Worm (Caenorhabditis elegans) whole organism, L4/young adult: ENCODE data around the gene C47A10.16.

Experiments
- W03F9.2 ChIP-seq: fragments of 150-350 bp; optimal IDR thresholded peaks from 2 replicates; lab custom pipeline; 2014; ENCODE audit warnings: missing biosample characterization, missing genetic modification characterization
- dao-5 ChIP-seq: sonication (generic microtip); optimal IDR thresholded peaks from 2 replicates; lab custom pipeline; 2016; ENCODE audit warnings: missing genotype, missing genetic modification characterization, moderate library complexity, missing compliant biosample characterization
- him-1 ChIP-seq: sonication (generic microtip); optimal IDR thresholded peaks from 2 replicates; lab custom pipeline; 2016; ENCODE audit warnings: missing genotype, missing genetic modification reagents, missing genetic modification characterization, missing compliant biosample characterization

ce11 chrV:17755592-17755991, 9.4 kb downstream of the C47A10.16 start, which contains the start of gene pgp-9:
- TF ChIP-seq him-1 (no peak), dao-5 (tag; lab: Kevin White, UChicago) (no peak), W03F9.2 (no peak)
